Fruit fly (Drosophila melanogaster) whole organism, wandering third instar larva: Measurements from ENCODE around the gene dj-1beta.
A peak's percentile ranks its signal among the peaks of the same experiment; 100 is the strongest.

Source experiments
- Abd-B ChIP-seq: fragments of >200 bp; optimal IDR thresholded peaks from 2 replicates; lab custom pipeline; 2017; ENCODE audit warnings: missing biosample characterization, missing genetic modification characterization
- CG32264 ChIP-seq: fragments of 200-800 bp; sonication (Bioruptor generic); optimal IDR thresholded peaks from 2 replicates; lab custom pipeline; 2016; ENCODE audit warnings: missing biosample characterization, missing genetic modification characterization
- CG9705 ChIP-seq: fragments of 200-800 bp; sonication (Bioruptor generic); optimal IDR thresholded peaks from 2 replicates; lab custom pipeline; 2018; ENCODE audit warnings: missing biosample characterization, mild to moderate bottlenecking, missing genetic modification characterization
- CrebA ChIP-seq: fragments of 200-800 bp; sonication (Bioruptor generic); optimal IDR thresholded peaks from 2 replicates; lab custom pipeline; 2016; ENCODE audit warnings: missing biosample characterization, mild to moderate bottlenecking, missing genetic modification characterization, borderline replicate concordance
- Dfd ChIP-seq: fragments of >200 bp; optimal IDR thresholded peaks from 2 replicates; lab custom pipeline; 2017; ENCODE audit warnings: missing biosample characterization, missing genetic modification characterization
- Dif ChIP-seq: fragments of 200-275, 200-300 bp; sonication (Bioruptor generic); optimal IDR thresholded peaks from 2 replicates; lab custom pipeline; 2018; ENCODE audit warnings: missing biosample characterization, missing genetic modification characterization; ENCODE audit not compliant: partially characterized antibody
- GATAd ChIP-seq: sonication (Bioruptor generic); optimal IDR thresholded peaks from 2 replicates; lab custom pipeline; 2016; ENCODE audit warnings: missing biosample characterization, missing genetic modification characterization
- HLH106 ChIP-seq: fragments of 200-800 bp; optimal IDR thresholded peaks from 3 replicates; lab custom pipeline; 2019; ENCODE audit warnings: missing biosample characterization, mild to moderate bottlenecking, missing genetic modification characterization, moderate library complexity
- Hnf4 ChIP-seq: fragments of 200-800 bp; sonication (Bioruptor generic); optimal IDR thresholded peaks from 2 replicates; lab custom pipeline; 2016; ENCODE audit warnings: missing biosample characterization, mild to moderate bottlenecking, missing genetic modification characterization
- Hr78 ChIP-seq: fragments of >200 bp; optimal IDR thresholded peaks from 2 replicates; lab custom pipeline; 2017; ENCODE audit warnings: missing biosample characterization, missing genetic modification characterization
- Hr83 ChIP-seq: fragments of 200-300 bp; sonication (Bioruptor generic); optimal IDR thresholded peaks from 2 replicates; lab custom pipeline; 2016; ENCODE audit warnings: missing biosample characterization, mild to moderate bottlenecking, missing genetic modification characterization, moderate library complexity; ENCODE audit not compliant: poor library complexity, severe bottlenecking
- Jra ChIP-seq: sonication (Bioruptor generic); optimal IDR thresholded peaks from 2 replicates; lab custom pipeline; 2016; ENCODE audit warnings: missing biosample characterization, missing genetic modification characterization
- Mio ChIP-seq: sonication (Bioruptor generic); optimal IDR thresholded peaks from 2 replicates; lab custom pipeline; 2016; ENCODE audit warnings: missing biosample characterization, missing genetic modification characterization
- Myc ChIP-seq: fragments of >200 bp; optimal IDR thresholded peaks from 2 replicates; lab custom pipeline; 2017
- N ChIP-seq: fragments of >200 bp; optimal IDR thresholded peaks from 2 replicates; lab custom pipeline; 2018; ENCODE audit warnings: missing biosample characterization, missing external identifiers, missing genetic modification characterization
- OdsH ChIP-seq: fragments of 200-800 bp; sonication (Bioruptor generic); optimal IDR thresholded peaks from 2 replicates; lab custom pipeline; 2016; ENCODE audit warnings: missing biosample characterization, mild to moderate bottlenecking, missing genetic modification characterization
- Rel ChIP-seq, 2 experiments: fragments of 200-800 bp; sonication (Bioruptor generic) in 1 of 2; optimal IDR thresholded peaks; 2 replicates in 1 of 2; 3 replicates in 1 of 2; lab custom pipeline; 2016 to 2019; ENCODE audit warnings: mild to moderate bottlenecking in 2 of 2, missing biosample characterization in 2 of 2, missing genetic modification characterization in 2 of 2, moderate library complexity in 1 of 2
- Sp1 ChIP-seq: fragments of 200-800 bp; sonication (Bioruptor generic); optimal IDR thresholded peaks from 3 replicates; lab custom pipeline; 2019; ENCODE audit warnings: missing biosample characterization, mild to moderate bottlenecking, missing genetic modification characterization, moderate library complexity
- Vsx2 ChIP-seq: fragments of 200-300, 225-300 bp; sonication (Bioruptor generic); optimal IDR thresholded peaks from 2 replicates; lab custom pipeline; 2018; ENCODE audit warnings: missing biosample characterization, missing genetic modification characterization; ENCODE audit not compliant: partially characterized antibody
- br ChIP-seq: fragments of 200-800 bp; sonication (Bioruptor generic); optimal IDR thresholded peaks from 2 replicates; lab custom pipeline; 2016; ENCODE audit warnings: missing biosample characterization, missing genetic modification characterization
- brk ChIP-seq: fragments of 200-800 bp; sonication (Bioruptor generic); optimal IDR thresholded peaks from 2 replicates; lab custom pipeline; 2016; ENCODE audit warnings: missing biosample characterization, mild to moderate bottlenecking, missing genetic modification characterization
- dl ChIP-seq, 2 experiments: fragments of 175-275, 200-275 bp in 1 of 2; fragments of 200-275 bp in 1 of 2; sonication (Bioruptor generic); optimal IDR thresholded peaks; lab custom pipeline; 2018; ENCODE audit warnings: mild to moderate bottlenecking in 2 of 2, missing biosample characterization in 2 of 2, missing genetic modification characterization in 2 of 2, moderate library complexity in 2 of 2; ENCODE audit not compliant: partially characterized antibody in 2 of 2, insufficient read depth in 1 of 2
- dmrt93B ChIP-seq: fragments of 200-800 bp; sonication (Bioruptor generic); optimal IDR thresholded peaks from 2 replicates; lab custom pipeline; 2018; ENCODE audit warnings: missing biosample characterization, mild to moderate bottlenecking, missing genetic modification characterization
- dsf ChIP-seq: sonication (Bioruptor generic); optimal IDR thresholded peaks from 2 replicates; lab custom pipeline; 2016; ENCODE audit warnings: missing biosample characterization, missing genetic modification characterization, borderline replicate concordance
- ey ChIP-seq: fragments of 200-800 bp; sonication (Bioruptor generic); optimal IDR thresholded peaks from 2 replicates; lab custom pipeline; 2016; ENCODE audit warnings: missing biosample characterization, missing genetic modification characterization
- foxo ChIP-seq, 2 experiments: fragments of 200-800 bp; sonication (Bioruptor generic); optimal IDR thresholded peaks; 2 replicates in 1 of 2; 3 replicates in 1 of 2; lab custom pipeline; 2016 to 2017; ENCODE audit warnings: missing biosample characterization in 2 of 2, missing genetic modification characterization in 2 of 2
- fru ChIP-seq: fragments of 200-800 bp; sonication (Bioruptor generic); optimal IDR thresholded peaks from 3 replicates; lab custom pipeline; 2016; ENCODE audit warnings: missing biosample characterization, mild to moderate bottlenecking, missing genetic modification characterization
- h ChIP-seq: fragments of 200-800 bp; sonication (Bioruptor generic); optimal IDR thresholded peaks from 3 replicates; lab custom pipeline; 2016; ENCODE audit warnings: missing biosample characterization, mild to moderate bottlenecking, missing genetic modification characterization
- jim ChIP-seq: fragments of 175-275, 200-325 bp; sonication (Bioruptor generic); optimal IDR thresholded peaks from 2 replicates; lab custom pipeline; 2016; ENCODE audit warnings: missing biosample characterization, mild to moderate bottlenecking, missing genetic modification characterization
- lola ChIP-seq: fragments of >200 bp; optimal IDR thresholded peaks from 2 replicates; lab custom pipeline; 2017; ENCODE audit warnings: missing biosample characterization, missing genetic modification characterization
- pan ChIP-seq: fragments of >200 bp; optimal IDR thresholded peaks from 2 replicates; lab custom pipeline; 2017
- psq ChIP-seq: fragments of 200-800 bp; sonication (Bioruptor generic); optimal IDR thresholded peaks from 3 replicates; lab custom pipeline; 2017; ENCODE audit warnings: missing biosample characterization, mild to moderate bottlenecking, missing genetic modification characterization, moderate library complexity
- rgr ChIP-seq: fragments of 200-800 bp; sonication (Bioruptor generic); optimal IDR thresholded peaks from 3 replicates; lab custom pipeline; 2016; ENCODE audit warnings: missing biosample characterization, mild to moderate bottlenecking, missing genetic modification characterization
- sage ChIP-seq: fragments of 200-800 bp; sonication (Bioruptor generic); optimal IDR thresholded peaks from 2 replicates; lab custom pipeline; 2016; ENCODE audit warnings: missing biosample characterization, mild to moderate bottlenecking, missing genetic modification characterization
- sv ChIP-seq: fragments of 200-800 bp; sonication (Bioruptor generic); optimal IDR thresholded peaks from 3 replicates; lab custom pipeline; 2016; ENCODE audit warnings: missing biosample characterization, missing genetic modification characterization
- tai ChIP-seq: sonication (Bioruptor generic); optimal IDR thresholded peaks from 2 replicates; lab custom pipeline; 2016; ENCODE audit warnings: missing biosample characterization, missing genetic modification characterization
- usp ChIP-seq: fragments of >200 bp; optimal IDR thresholded peaks from 2 replicates; lab custom pipeline; 2017; ENCODE audit warnings: missing biosample characterization, missing genetic modification characterization
- woc ChIP-seq: sonication (Bioruptor generic); optimal IDR thresholded peaks from 2 replicates; lab custom pipeline; 2016; ENCODE audit warnings: missing biosample characterization, mild to moderate bottlenecking, missing genetic modification characterization

dj-1beta gene

dm6 chr3R:30811300-30812022 lies 4.5 kb downstream of the dj-1beta start:
- TF ChIP-seq Vsx2 (GFP tag; lab: Kevin White, UChicago) = no peak
- TF ChIP-seq brk (GFP tag; lab: Kevin White, UChicago) = peak; percentile 80
- TF ChIP-seq br (GFP tag; lab: Kevin White, UChicago) = peak; percentile 81
- TF ChIP-seq Hnf4 = peak; percentile 68
- TF ChIP-seq Hr83 (GFP tag; lab: Kevin White, UChicago) = no peak
- TF ChIP-seq ey (GFP tag; lab: Kevin White, UChicago) = peak; percentile 85
- TF ChIP-seq foxo (GFP tag; optimal IDR thresholded peaks at IDR 0.05; lab: Kevin White, UChicago) = peak; percentile 81 to 85
- peak; percentile 68 for TF ChIP-seq Sp1 (GFP tag; lab: Kevin White, UChicago)
- TF ChIP-seq CG9705 = no peak
- no peak for TF ChIP-seq GATAd (GFP tag; lab: Kevin White, UChicago)
- TF ChIP-seq Dif = no peak
- TF ChIP-seq Rel (GFP tag; optimal IDR thresholded peaks at IDR 0.05; lab: Kevin White, UChicago) = peak; percentile 14
- TF ChIP-seq Rel (tag; optimal IDR thresholded peaks at IDR 0.05; lab: Kevin White, UChicago) = peak; percentile 74
- TF ChIP-seq tai = peak; percentile 78
- TF ChIP-seq CG32264 (GFP tag; lab: Kevin White, UChicago) = peak; percentile 48
- TF ChIP-seq psq (GFP tag; lab: Kevin White, UChicago) = peak; percentile 50
- TF ChIP-seq Hr78 (GFP tag; lab: Kevin White, UChicago) = no peak
- peak; percentile 77 for TF ChIP-seq fru (GFP tag; lab: Kevin White, UChicago)
- peak; percentile 84 for TF ChIP-seq h (GFP tag; lab: Kevin White, UChicago)
- peak; percentile 33 for TF ChIP-seq sage
- peak; percentile 43 for TF ChIP-seq dmrt93B
- peak; percentile 73 for TF ChIP-seq OdsH
- TF ChIP-seq HLH106 (tag; lab: Kevin White, UChicago) = peak; percentile 75
- TF ChIP-seq CrebA (GFP tag; lab: Kevin White, UChicago) = no peak
- TF ChIP-seq jim (GFP tag; lab: Kevin White, UChicago) = no peak
- TF ChIP-seq N (GFP tag; lab: Kevin White, UChicago) = no peak
- no peak for TF ChIP-seq Myc
- peak; percentile 59 for TF ChIP-seq Jra
- peak; percentile 82 for TF ChIP-seq rgr (GFP tag; lab: Kevin White, UChicago)
- TF ChIP-seq Dfd = no peak
- TF ChIP-seq lola (GFP tag; lab: Kevin White, UChicago) = no peak
- peak; percentile 9 for TF ChIP-seq dsf (GFP tag; lab: Kevin White, UChicago)
- TF ChIP-seq woc = peak; percentile 58
- TF ChIP-seq dl (GFP tag; optimal IDR thresholded peaks at IDR 0.05; lab: Kevin White, UChicago; ENCODE audit: insufficient read depth in 1 of 2, partially characterized antibody in 2 of 2) = no peak
- no peak for TF ChIP-seq usp (GFP tag; lab: Kevin White, UChicago)
- TF ChIP-seq Mio (GFP tag; lab: Kevin White, UChicago) = no peak
- no peak for TF ChIP-seq Abd-B (GFP tag; lab: Kevin White, UChicago)
- no peak for TF ChIP-seq pan (lab: Kevin White, UChicago)
- TF ChIP-seq sv (GFP tag; lab: Kevin White, UChicago) = no peak

- TF ChIP-seq OdsH (no peak), sv (GFP tag; lab: Kevin White, UChicago) (no peak), Rel (GFP tag; optimal IDR thresholded peaks at IDR 0.05; lab: Kevin White, UChicago) (no peak), Rel (tag; optimal IDR thresholded peaks at IDR 0.05; lab: Kevin White, UChicago) (no peak)
Measured at dm6 chr3R:30812023-30812345, 5.1 kb downstream of the dj-1beta start.
